Worm (Caenorhabditis elegans) whole organism, young adult: Measurements from ENCODE around the gene F36D4.1.

Experiments
- B0019.2 ChIP-seq: fragments of 200-800 bp; sonication (Bioruptor generic); conservative IDR thresholded peaks from 2 replicates; pipeline ENCODE4 v1.3.6; 2022; ENCODE audit warnings: missing genetic modification reagents, missing genetic modification characterization, missing compliant biosample characterization
- B0261.1 ChIP-seq: sonication (generic microtip); optimal IDR thresholded peaks from 2 replicates; lab custom pipeline; 2016; ENCODE audit warnings: mild to moderate bottlenecking, missing genetic modification characterization, moderate library complexity, missing compliant biosample characterization
- C17E4.6 ChIP-seq: fragments of 200-800 bp; sonication (Bioruptor generic); IDR thresholded peaks from 2 replicates; pipeline ENCODE4 v1.3.6; 2022; ENCODE audit warnings: missing genetic modification reagents, missing genetic modification characterization, missing compliant biosample characterization
- F10E7.11 ChIP-seq: sonication (generic microtip); optimal IDR thresholded peaks from 2 replicates; lab custom pipeline; 2017; ENCODE audit warnings: mild to moderate bottlenecking, missing genetic modification characterization, moderate library complexity, missing compliant biosample characterization
- F37B4.10 ChIP-seq: fragments of 200-800 bp; sonication (Bioruptor generic); IDR thresholded peaks from 2 replicates; pipeline ENCODE4 v1.3.6; 2022; ENCODE audit warnings: missing genetic modification characterization, missing compliant biosample characterization
- F52B5.7 ChIP-seq: sonication (generic microtip); optimal IDR thresholded peaks from 2 replicates; lab custom pipeline; 2016; ENCODE audit warnings: mild to moderate bottlenecking, missing genetic modification characterization, missing compliant biosample characterization
- F57A8.1 ChIP-seq: fragments of 200-800 bp; sonication (Bioruptor generic); optimal IDR thresholded peaks from 2 replicates; lab custom pipeline; 2018; ENCODE audit warnings: mild to moderate bottlenecking, missing genetic modification characterization, moderate library complexity, missing compliant biosample characterization
- K11D2.4 ChIP-seq: fragments of 200-800 bp; sonication (Bioruptor generic); IDR thresholded peaks from 2 replicates; pipeline ENCODE4 v1.3.6; 2022; ENCODE audit warnings: missing genetic modification reagents, missing genetic modification characterization, missing compliant biosample characterization
- T07F8.4 ChIP-seq: sonication (generic microtip); optimal IDR thresholded peaks from 2 replicates; lab custom pipeline; 2016; ENCODE audit warnings: mild to moderate bottlenecking, missing genetic modification characterization, moderate library complexity, missing compliant biosample characterization
- Y56A3A.18 ChIP-seq: fragments of 200-800 bp; sonication (Bioruptor generic); IDR thresholded peaks from 2 replicates; pipeline ENCODE4 v1.3.6; 2022; ENCODE audit warnings: missing genetic modification reagents, missing genetic modification characterization, missing compliant biosample characterization
- Y67H2A.10 ChIP-seq: fragments of 200-800 bp; sonication (Bioruptor generic); conservative IDR thresholded peaks from 2 replicates; pipeline ENCODE4 v1.3.6; 2022; ENCODE audit warnings: missing genetic modification reagents, missing genetic modification characterization, missing compliant biosample characterization
- Y79H2A.3 ChIP-seq: fragments of 200-800 bp; sonication (Bioruptor generic); conservative IDR thresholded peaks from 2 replicates; pipeline ENCODE4 v1.3.6; 2022; ENCODE audit warnings: missing genetic modification reagents, missing genetic modification characterization, missing compliant biosample characterization
- Y95B8A.8 ChIP-seq: fragments of 200-800 bp; sonication (Bioruptor generic); IDR thresholded peaks from 2 replicates; pipeline ENCODE4 v1.3.6; 2022; ENCODE audit warnings: missing genetic modification reagents, missing genetic modification characterization, missing compliant biosample characterization
- ama-1 ChIP-seq, 3 experiments: fragments of 150-350 bp in 1 of 3; sonication (generic microtip) in 2 of 3; optimal IDR thresholded peaks; 2 replicates each; lab custom pipeline; 2014 to 2018; ENCODE audit warnings: missing biosample characterization in 2 of 3, missing genetic modification characterization in 2 of 3, missing genetic modification reagents in 2 of 3
- aptf-2 ChIP-seq: fragments of 200-800 bp; sonication (Bioruptor generic); conservative IDR thresholded peaks from 2 replicates; pipeline ENCODE4 v1.3.6; 2022; ENCODE audit warnings: missing genetic modification reagents, missing genetic modification characterization, missing compliant biosample characterization
- aptf-3 ChIP-seq: fragments of 200-800 bp; sonication (Bioruptor generic); IDR thresholded peaks from 2 replicates; pipeline ENCODE4 v1.3.6; 2022; ENCODE audit warnings: missing genetic modification characterization, missing compliant biosample characterization
- atf-7 ChIP-seq: sonication (generic microtip); optimal IDR thresholded peaks from 2 replicates; lab custom pipeline; 2017; ENCODE audit warnings: mild to moderate bottlenecking, missing genetic modification characterization, missing compliant biosample characterization
- athp-1 ChIP-seq: sonication (generic microtip); optimal IDR thresholded peaks from 2 replicates; lab custom pipeline; 2017; ENCODE audit warnings: mild to moderate bottlenecking, missing genetic modification characterization, missing compliant biosample characterization
- attf-5 ChIP-seq: fragments of 200-800 bp; sonication (Bioruptor generic); optimal IDR thresholded peaks from 2 replicates; lab custom pipeline; 2018; ENCODE audit warnings: mild to moderate bottlenecking, missing genetic modification characterization, missing compliant biosample characterization
- ceh-27 ChIP-seq: fragments of 200-800 bp; sonication (Bioruptor generic); optimal IDR thresholded peaks from 2 replicates; lab custom pipeline; 2018; ENCODE audit warnings: mild to moderate bottlenecking, missing genetic modification characterization, moderate library complexity, missing compliant biosample characterization
- die-1 ChIP-seq: sonication (generic microtip); optimal IDR thresholded peaks from 2 replicates; lab custom pipeline; 2016; ENCODE audit warnings: missing genotype, mild to moderate bottlenecking, missing genetic modification characterization, missing compliant biosample characterization
- dpff-1 ChIP-seq: sonication (generic microtip); optimal IDR thresholded peaks from 2 replicates; lab custom pipeline; 2017; ENCODE audit warnings: mild to moderate bottlenecking, missing genetic modification characterization, missing compliant biosample characterization
- efl-1 ChIP-seq: fragments of 150-350 bp; optimal IDR thresholded peaks from 2 replicates; lab custom pipeline; 2014; ENCODE audit warnings: missing biosample characterization, missing genetic modification reagents, missing genetic modification characterization
- egl-18 ChIP-seq: fragments of 200-800 bp; sonication (Bioruptor generic); IDR thresholded peaks from 2 replicates; pipeline ENCODE4 v1.3.6; 2022; ENCODE audit warnings: missing genetic modification reagents, missing genetic modification characterization, missing compliant biosample characterization
- egl-44 ChIP-seq: fragments of 200-800 bp; sonication (Bioruptor generic); IDR thresholded peaks from 2 replicates; pipeline ENCODE4 v1.3.6; 2022; ENCODE audit warnings: missing genetic modification reagents, missing genetic modification characterization, missing compliant biosample characterization
- egrh-3 ChIP-seq: fragments of 200-800 bp; sonication (Bioruptor generic); IDR thresholded peaks from 2 replicates; pipeline ENCODE4 v1.3.6; 2022; ENCODE audit warnings: missing genetic modification reagents, missing genetic modification characterization, missing compliant biosample characterization
- ekl-4 ChIP-seq: fragments of 200-800 bp; sonication (Bioruptor generic); IDR thresholded peaks from 2 replicates; pipeline ENCODE4 v1.3.6; 2022; ENCODE audit warnings: missing genetic modification reagents, missing genetic modification characterization, missing compliant biosample characterization
- ets-4 ChIP-seq: fragments of 200-800 bp; sonication (Bioruptor generic); optimal IDR thresholded peaks from 2 replicates; lab custom pipeline; 2018; ENCODE audit warnings: mild to moderate bottlenecking, missing genetic modification characterization, missing compliant biosample characterization
- lag-1 ChIP-seq: fragments of 200-800 bp; sonication (Bioruptor generic); IDR thresholded peaks from 2 replicates; pipeline ENCODE4 v1.3.6; 2022; ENCODE audit warnings: missing genetic modification reagents, missing genetic modification characterization, missing compliant biosample characterization
- lsl-1 ChIP-seq: fragments of 200-800 bp; sonication (Bioruptor generic); optimal IDR thresholded peaks from 2 replicates; lab custom pipeline; 2018; ENCODE audit warnings: mild to moderate bottlenecking, missing genetic modification characterization, moderate library complexity, missing compliant biosample characterization
- lsy-27 ChIP-seq: sonication (generic microtip); optimal IDR thresholded peaks from 2 replicates; lab custom pipeline; 2017; ENCODE audit warnings: missing genetic modification characterization, mild to moderate bottlenecking, missing compliant biosample characterization, antibody characterized with exemption, missing genotype, borderline replicate concordance; ENCODE audit not compliant: insufficient read depth
- madf-10 ChIP-seq: sonication (generic microtip); optimal IDR thresholded peaks from 2 replicates; lab custom pipeline; 2016; ENCODE audit warnings: mild to moderate bottlenecking, missing genetic modification characterization, missing compliant biosample characterization
- mcd-1 ChIP-seq: fragments of 200-800 bp; sonication (Bioruptor generic); IDR thresholded peaks from 2 replicates; pipeline ENCODE4 v1.3.6; 2022; ENCODE audit warnings: missing genetic modification reagents, missing genetic modification characterization, missing compliant biosample characterization
- mel-28 ChIP-seq: sonication (generic microtip); optimal IDR thresholded peaks from 2 replicates; lab custom pipeline; 2016; ENCODE audit warnings: borderline replicate concordance, mild to moderate bottlenecking, missing genetic modification characterization, missing compliant biosample characterization
- nfyb-1 ChIP-seq: fragments of 200-800 bp; sonication (Bioruptor generic); IDR thresholded peaks from 2 replicates; pipeline ENCODE4 v1.3.6; 2022; ENCODE audit warnings: missing genetic modification reagents, missing genetic modification characterization, missing compliant biosample characterization
- nhr-120 ChIP-seq: fragments of 200-800 bp; sonication (Bioruptor generic); IDR thresholded peaks from 2 replicates; pipeline ENCODE4 v1.3.6; 2022; ENCODE audit warnings: missing genetic modification characterization, missing compliant biosample characterization
- pha-4 ChIP-seq: fragments of 150-350 bp; sonication (generic microtip); optimal IDR thresholded peaks from 2 replicates; lab custom pipeline; 2014; ENCODE audit warnings: missing biosample characterization, missing genetic modification reagents, missing genetic modification characterization
- repo-1 ChIP-seq: sonication (generic microtip); optimal IDR thresholded peaks from 2 replicates; lab custom pipeline; 2017; ENCODE audit warnings: mild to moderate bottlenecking, missing genetic modification characterization, missing compliant biosample characterization
- snpc-4 ChIP-seq, 5 experiments: fragments of 150-350 bp in 1 of 5; sonication (generic microtip) in 4 of 5; optimal IDR thresholded peaks; 2 replicates each; lab custom pipeline; 2014 to 2018; ENCODE audit warnings: missing genetic modification characterization in 5 of 5, missing biosample characterization in 3 of 5, antibody characterized with exemption in 2 of 5, mild to moderate bottlenecking in 2 of 5, missing compliant biosample characterization in 2 of 5, missing genotype in 2 of 5, moderate library complexity in 2 of 5, missing genetic modification reagents in 1 of 5
- tbx-9 ChIP-seq: sonication (generic microtip); optimal IDR thresholded peaks from 2 replicates; lab custom pipeline; 2016; ENCODE audit warnings: borderline replicate concordance, missing genetic modification characterization, inconsistent platforms, missing compliant biosample characterization
- unc-62 ChIP-seq: fragments of 150-350 bp; optimal IDR thresholded peaks from 2 replicates; lab custom pipeline; 2014; ENCODE audit warnings: missing biosample characterization, missing genetic modification reagents, missing genetic modification characterization
- zfh-2 ChIP-seq: fragments of 200-800 bp; sonication (Bioruptor generic); conservative IDR thresholded peaks from 2 replicates; pipeline ENCODE4 v1.3.6; 2022; ENCODE audit warnings: missing genetic modification reagents, missing genetic modification characterization, missing compliant biosample characterization
- ztf-25 ChIP-seq: fragments of 200-800 bp; sonication (Bioruptor generic); IDR thresholded peaks from 2 replicates; pipeline ENCODE4 v1.3.6; 2022; ENCODE audit warnings: missing genetic modification reagents, missing genetic modification characterization, missing compliant biosample characterization
- ztf-26 ChIP-seq: sonication (generic microtip); optimal IDR thresholded peaks from 2 replicates; lab custom pipeline; 2017; ENCODE audit warnings: missing genetic modification characterization, missing compliant biosample characterization

Gene F36D4.1

ce11 chrV:9444618-9445017 is 27.9 kb downstream of the F36D4.1 start:
- TF ChIP-seq die-1 (tag; lab: Kevin White, UChicago) (no peak), pha-4 (tag; lab: Kevin White, UChicago) (no peak), ets-4 (GFP tag; lab: Kevin White, UChicago) (no peak), B0261.1 (tag; lab: Kevin White, UChicago) (no peak), ceh-27 (GFP tag; lab: Kevin White, UChicago) (no peak), ama-1 (optimal IDR thresholded peaks at IDR 0.05; lab: Kevin White, UChicago) (no peak), ama-1 (GFP tag; optimal IDR thresholded peaks at IDR 0.05; lab: Kevin White, UChicago) (no peak)

ce11 chrV:9451485-9451884 is 34.8 kb downstream of the F36D4.1 start:
- no peak for TF ChIP-seq K11D2.4 (GFP tag; lab: Robert Waterston, UW)
- no peak for TF ChIP-seq Y56A3A.18
- no peak for TF ChIP-seq egl-18 (GFP tag; lab: Robert Waterston, UW)
- no peak for TF ChIP-seq F10E7.11 (tag; lab: Kevin White, UChicago)
- no peak for TF ChIP-seq ztf-25 (GFP tag; lab: Robert Waterston, UW)
- TF ChIP-seq mel-28: no peak
- TF ChIP-seq tbx-9 (tag; lab: Kevin White, UChicago): no peak
- TF ChIP-seq athp-1 (tag; lab: Kevin White, UChicago): no peak
- no peak for TF ChIP-seq repo-1 (tag; lab: Kevin White, UChicago)
- no peak for TF ChIP-seq F37B4.10 (GFP tag; lab: Robert Waterston, UW)
- TF ChIP-seq aptf-3: no peak
- no peak for TF ChIP-seq nhr-120
- no peak for TF ChIP-seq Y79H2A.3 (GFP tag; lab: Robert Waterston, UW)
- no peak for TF ChIP-seq attf-5 (GFP tag; lab: Kevin White, UChicago)
- no peak for TF ChIP-seq lsl-1 (GFP tag; lab: Kevin White, UChicago)
- TF ChIP-seq F52B5.7 (tag; lab: Kevin White, UChicago): no peak
- TF ChIP-seq egl-44 (GFP tag; lab: Robert Waterston, UW): no peak
- TF ChIP-seq ztf-26: no peak
- TF ChIP-seq egrh-3: no peak
- TF ChIP-seq aptf-2 (GFP tag; lab: Robert Waterston, UW): no peak
- TF ChIP-seq, all 124 proteins: peak for 0

- TF ChIP-seq ekl-4 (no peak), lsy-27 (tag; lab: Kevin White, UChicago) (no peak), C17E4.6 (GFP tag; lab: Robert Waterston, UW) (no peak), mcd-1 (no peak), ztf-26 (no peak), dpff-1 (tag; lab: Kevin White, UChicago) (no peak)
Observed at ce11 chrV:9453333-9453732, 36.6 kb downstream of the F36D4.1 start.

ce11 chrV:9453933-9454332 is 37.2 kb downstream of the F36D4.1 start:
- no peak for TF ChIP-seq madf-10 (tag; lab: Kevin White, UChicago)
- TF ChIP-seq die-1 (tag; lab: Kevin White, UChicago): no peak
- no peak for TF ChIP-seq F37B4.10 (GFP tag; lab: Robert Waterston, UW)
- no peak for TF ChIP-seq nfyb-1 (GFP tag; lab: Robert Waterston, UW)
- TF ChIP-seq F57A8.1 (GFP tag; lab: Kevin White, UChicago): no peak
- no peak for TF ChIP-seq Y67H2A.10 (GFP tag; lab: Robert Waterston, UW)
- no peak for TF ChIP-seq snpc-4 (GFP tag; optimal IDR thresholded peaks at IDR 0.05; lab: Kevin White, UChicago)
- no peak for TF ChIP-seq snpc-4 (tag; optimal IDR thresholded peaks at IDR 0.05; lab: Kevin White, UChicago)
- no peak for TF ChIP-seq Y95B8A.8
- no peak for TF ChIP-seq efl-1 (GFP tag; lab: Kevin White, UChicago)
- no peak for TF ChIP-seq B0019.2 (GFP tag; lab: Robert Waterston, UW)
- TF ChIP-seq lag-1 (GFP tag; lab: Robert Waterston, UW): no peak
- no peak for TF ChIP-seq unc-62
- no peak for TF ChIP-seq atf-7 (tag; lab: Kevin White, UChicago)
- TF ChIP-seq zfh-2 (GFP tag; lab: Robert Waterston, UW): no peak
- TF ChIP-seq T07F8.4 (tag; lab: Kevin White, UChicago): no peak
